Worm (Caenorhabditis elegans) whole organism, mixed stage, embryonic: Measurements from ENCODE around the gene M70.1.
"Not testable (repeated sequence)": the region's sequence is repeated elsewhere in the genome, so short reads cannot be mapped to it uniquely, and the experiment has no call there.

Source experiments
- M03D4.4 ChIP-seq: sonication (generic microtip); optimal IDR thresholded peaks from 2 replicates; lab custom pipeline; 2017; ENCODE audit warnings: mild to moderate bottlenecking, missing genetic modification characterization, missing compliant biosample characterization
- bed-3 ChIP-seq: fragments of 200-800 bp; sonication (Bioruptor generic); optimal IDR thresholded peaks from 3 replicates; lab custom pipeline; 2018; ENCODE audit warnings: mild to moderate bottlenecking, missing genetic modification characterization, moderate library complexity, missing compliant biosample characterization
- blmp-1 ChIP-seq: fragments of 150-350 bp; optimal IDR thresholded peaks from 2 replicates; lab custom pipeline; 2014; ENCODE audit warnings: missing biosample characterization, missing genetic modification characterization
- ceh-39 ChIP-seq: fragments of 150-350 bp; optimal IDR thresholded peaks from 2 replicates; lab custom pipeline; 2014; ENCODE audit warnings: missing biosample characterization, missing genetic modification characterization
- ceh-43 ChIP-seq: fragments of 200-800 bp; sonication (Bioruptor generic); optimal IDR thresholded peaks from 2 replicates; lab custom pipeline; 2018; ENCODE audit warnings: mild to moderate bottlenecking, missing genetic modification characterization, moderate library complexity, missing compliant biosample characterization
- ceh-83 ChIP-seq: fragments of 200-800 bp; sonication (Bioruptor generic); optimal IDR thresholded peaks from 2 replicates; lab custom pipeline; 2018; ENCODE audit warnings: mild to moderate bottlenecking, missing genetic modification characterization, missing compliant biosample characterization
- ces-1 ChIP-seq: fragments of 150-350 bp; optimal IDR thresholded peaks from 2 replicates; lab custom pipeline; 2014; ENCODE audit warnings: missing biosample characterization, missing genetic modification reagents, missing genetic modification characterization
- cnd-1 ChIP-seq: fragments of 200-800 bp; sonication (Bioruptor generic); optimal IDR thresholded peaks from 2 replicates; lab custom pipeline; 2018; ENCODE audit warnings: mild to moderate bottlenecking, missing genetic modification characterization, missing compliant biosample characterization
- drap-1 ChIP-seq: fragments of 200-800 bp; sonication (Bioruptor generic); optimal IDR thresholded peaks from 3 replicates; lab custom pipeline; 2018; ENCODE audit warnings: mild to moderate bottlenecking, missing genetic modification characterization, missing compliant biosample characterization
- elt-1 ChIP-seq: sonication (generic microtip); optimal IDR thresholded peaks from 2 replicates; lab custom pipeline; 2017; ENCODE audit warnings: missing genetic modification characterization, mild to moderate bottlenecking, missing compliant biosample characterization, antibody characterized with exemption, moderate library complexity, borderline replicate concordance; ENCODE audit not compliant: insufficient read depth
- elt-3 ChIP-seq: fragments of 150-350 bp; optimal IDR thresholded peaks from 2 replicates; lab custom pipeline; 2014; ENCODE audit warnings: missing biosample characterization, missing genetic modification characterization
- flh-1 ChIP-seq: fragments of 200-800 bp; sonication (Bioruptor generic); optimal IDR thresholded peaks from 2 replicates; lab custom pipeline; 2018; ENCODE audit warnings: mild to moderate bottlenecking, missing genetic modification characterization, moderate library complexity, missing compliant biosample characterization
- hlh-1 ChIP-seq: fragments of 150-350 bp; optimal IDR thresholded peaks from 2 replicates; lab custom pipeline; 2014; ENCODE audit warnings: missing biosample characterization, missing genetic modification reagents, missing genetic modification characterization
- lin-13 ChIP-seq: fragments of 150-350 bp; optimal IDR thresholded peaks from 2 replicates; lab custom pipeline; 2014; ENCODE audit warnings: missing biosample characterization, missing genetic modification characterization
- lin-32 ChIP-seq: fragments of 200-800 bp; sonication (Bioruptor generic); optimal IDR thresholded peaks from 2 replicates; lab custom pipeline; 2018; ENCODE audit warnings: mild to moderate bottlenecking, missing genetic modification characterization, missing compliant biosample characterization
- lsy-2 ChIP-seq: fragments of 150-350 bp; optimal IDR thresholded peaks from 2 replicates; lab custom pipeline; 2014; ENCODE audit warnings: missing biosample characterization, missing genetic modification characterization
- mab-5 ChIP-seq: fragments of 150-350 bp; optimal IDR thresholded peaks from 2 replicates; lab custom pipeline; 2014; ENCODE audit warnings: missing biosample characterization, missing genetic modification characterization
- mep-1 ChIP-seq: fragments of 150-350 bp; optimal IDR thresholded peaks from 2 replicates; lab custom pipeline; 2017; ENCODE audit warnings: missing biosample characterization, missing genetic modification reagents, missing genetic modification characterization, inconsistent platforms
- mls-2 ChIP-seq: sonication (generic microtip); optimal IDR thresholded peaks from 2 replicates; lab custom pipeline; 2016; ENCODE audit warnings: mild to moderate bottlenecking, missing genetic modification characterization, moderate library complexity, missing compliant biosample characterization
- nhr-12 ChIP-seq: fragments of 150-350 bp; optimal IDR thresholded peaks from 2 replicates; lab custom pipeline; 2014; ENCODE audit warnings: missing biosample characterization, missing genetic modification characterization
- nhr-2 ChIP-seq: fragments of 150-350 bp; optimal IDR thresholded peaks from 2 replicates; lab custom pipeline; 2014; ENCODE audit warnings: missing biosample characterization, missing genetic modification characterization
- nhr-237 ChIP-seq: fragments of 150-350 bp; optimal IDR thresholded peaks from 2 replicates; lab custom pipeline; 2014; ENCODE audit warnings: missing biosample characterization, missing genetic modification characterization
- nhr-76 ChIP-seq: sonication (generic microtip); optimal IDR thresholded peaks from 2 replicates; lab custom pipeline; 2017; ENCODE audit warnings: missing biosample characterization, missing genetic modification characterization
- sem-2 ChIP-seq: fragments of 200-800 bp; sonication (Bioruptor generic); optimal IDR thresholded peaks from 2 replicates; lab custom pipeline; 2018; ENCODE audit warnings: mild to moderate bottlenecking, missing genetic modification characterization, missing compliant biosample characterization
- snpc-4 ChIP-seq: fragments of 150-350 bp; optimal IDR thresholded peaks from 2 replicates; lab custom pipeline; 2014; ENCODE audit warnings: missing biosample characterization, missing genetic modification characterization
- sptf-1 ChIP-seq: sonication (generic microtip); optimal IDR thresholded peaks from 2 replicates; lab custom pipeline; 2017; ENCODE audit warnings: mild to moderate bottlenecking, missing genetic modification characterization, moderate library complexity, missing compliant biosample characterization
- unc-62 ChIP-seq: fragments of 150-350 bp; optimal IDR thresholded peaks from 2 replicates; lab custom pipeline; 2014; ENCODE audit warnings: missing biosample characterization, missing genetic modification reagents, missing genetic modification characterization
- zip-8 ChIP-seq: fragments of 150-350 bp; optimal IDR thresholded peaks from 2 replicates; lab custom pipeline; 2014; ENCODE audit warnings: missing biosample characterization, missing genetic modification characterization

The M70.1 gene

DNA sequence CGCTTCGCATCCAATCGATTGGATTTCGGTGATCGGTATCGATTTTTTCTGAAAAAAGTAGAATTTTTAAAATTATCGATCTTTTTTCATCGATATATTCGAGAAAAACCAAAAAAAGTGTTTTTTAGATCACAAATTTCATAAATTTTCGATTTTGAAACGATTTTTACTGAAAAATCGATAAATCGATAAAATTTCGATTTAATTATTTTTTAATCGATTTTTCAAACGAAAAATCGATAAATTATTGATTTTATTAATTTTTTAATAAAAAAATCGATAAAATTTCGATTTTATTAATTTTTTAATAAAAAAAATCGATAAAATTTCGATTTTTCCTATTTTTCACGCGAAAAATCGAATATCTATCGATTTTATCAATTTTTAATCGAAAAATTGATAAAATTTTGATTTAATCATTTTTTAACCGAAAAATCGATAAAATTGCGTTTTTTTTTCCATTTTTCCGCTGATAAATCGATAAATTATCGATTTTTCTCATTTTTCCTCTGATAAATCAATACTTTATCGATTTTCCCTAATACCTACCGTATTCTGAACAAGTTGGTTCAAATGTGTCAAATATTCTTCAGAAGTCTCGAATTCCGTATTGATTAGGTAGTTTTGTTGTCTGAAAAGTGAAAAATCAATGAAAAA lies 7.9 kb downstream of the M70.1 start:
- no peak for TF ChIP-seq ces-1 (GFP tag; lab: Kevin White, UChicago)
- no peak for TF ChIP-seq mls-2 (tag; lab: Kevin White, UChicago)
- TF ChIP-seq hlh-1 (tag; lab: Kevin White, UChicago): no peak
- TF ChIP-seq mep-1 (tag; lab: Kevin White, UChicago): no peak
- TF ChIP-seq blmp-1: no peak
- TF ChIP-seq mab-5 (tag; lab: Kevin White, UChicago): no peak
- TF ChIP-seq nhr-76 (tag; lab: Kevin White, UChicago): no peak
- TF ChIP-seq, all 35 proteins: peak for 0

DNA sequence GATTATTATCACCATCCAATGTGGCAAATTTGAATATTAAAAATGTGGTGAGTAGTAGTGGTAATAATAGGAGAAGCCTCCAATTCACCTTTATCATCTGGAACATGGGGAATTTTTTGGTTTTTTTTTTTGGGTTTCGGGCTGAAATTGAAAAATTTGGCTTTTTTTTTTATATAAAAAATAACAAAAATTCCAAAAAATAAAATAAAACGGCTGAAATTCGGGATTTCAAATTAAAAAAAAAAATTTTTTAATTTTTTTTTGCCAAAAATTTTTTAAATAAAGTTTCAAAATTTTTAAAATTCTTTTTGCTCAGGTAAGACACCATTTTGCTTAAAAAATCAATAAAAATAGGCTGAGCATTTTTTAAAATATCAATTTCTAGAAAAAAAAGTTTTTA lies 17.9 kb downstream of the M70.1 start, which contains the start of gene famp-1:
famp-1 (minus strand) TSS at position 101 of the 400 bp plus-strand sequence.
- TF ChIP-seq M03D4.4 (tag; lab: Kevin White, UChicago): no peak
- TF ChIP-seq lsy-2 (tag; lab: Kevin White, UChicago): no peak
- no peak for TF ChIP-seq zip-8 (tag; lab: Kevin White, UChicago)

DNA sequence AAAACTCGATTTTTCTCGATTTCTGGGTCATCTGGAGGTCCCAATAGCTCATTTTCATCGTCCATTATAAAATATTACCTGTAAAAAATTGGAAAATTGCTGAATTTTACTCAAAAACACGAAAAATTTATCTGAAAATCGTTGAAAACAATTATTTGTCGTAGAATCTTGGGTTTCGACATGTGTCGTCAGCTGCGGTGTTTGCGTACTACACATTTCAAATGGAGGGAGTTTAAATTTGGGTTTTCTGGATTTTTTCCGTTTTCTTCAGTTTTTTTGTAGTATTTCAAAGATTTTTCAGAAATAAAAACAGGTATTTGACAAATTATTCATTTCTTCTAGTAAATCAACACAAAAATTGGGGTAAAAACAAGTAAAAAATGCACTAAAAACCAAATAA lies 29.9 kb downstream of the M70.1 start, which contains the start of gene M70.5:
M70.5 (minus strand) TSS at position 78 of the 400 bp plus-strand sequence.
- not testable (repeated sequence) for TF ChIP-seq sptf-1; mls-2 (tag; lab: Kevin White, UChicago); mep-1 (tag; lab: Kevin White, UChicago)

DNA sequence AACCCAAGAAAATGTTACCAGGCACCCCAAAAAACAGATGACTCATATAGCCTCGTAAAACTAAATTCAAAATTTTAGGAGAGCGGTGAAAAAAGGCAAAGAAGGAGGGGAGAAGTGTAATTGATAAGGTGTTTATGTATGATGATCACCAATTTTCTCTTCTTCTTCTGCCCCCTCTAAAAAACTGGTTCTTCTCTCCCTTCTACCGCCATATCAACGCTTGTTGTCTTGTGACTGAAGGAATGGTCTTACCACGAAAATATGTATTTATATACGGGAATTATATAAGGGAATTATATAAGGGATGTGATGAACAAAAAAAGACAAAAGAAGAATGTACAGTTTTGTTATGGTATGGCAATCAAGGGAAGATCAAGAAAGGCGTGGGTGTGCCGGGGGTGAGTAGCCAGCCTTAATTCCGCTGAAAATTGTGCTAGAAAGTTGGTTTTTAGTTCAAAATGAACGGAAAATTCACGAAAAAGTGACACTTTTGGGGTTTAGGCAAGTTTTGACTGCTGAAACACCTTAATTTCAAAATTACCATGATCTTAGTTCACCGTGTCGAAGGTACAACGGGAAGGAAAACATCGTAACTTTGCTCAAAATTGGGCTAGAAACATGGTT lies 35.8 kb downstream of the M70.1 start:
- TF ChIP-seq ceh-83: no peak
- no peak for TF ChIP-seq ces-1 (GFP tag; lab: Kevin White, UChicago)
- no peak for TF ChIP-seq cnd-1 (tag; lab: Kevin White, UChicago)
- TF ChIP-seq lin-13 (tag; lab: Kevin White, UChicago): no peak
- no peak for TF ChIP-seq nhr-76 (tag; lab: Kevin White, UChicago)

DNA sequence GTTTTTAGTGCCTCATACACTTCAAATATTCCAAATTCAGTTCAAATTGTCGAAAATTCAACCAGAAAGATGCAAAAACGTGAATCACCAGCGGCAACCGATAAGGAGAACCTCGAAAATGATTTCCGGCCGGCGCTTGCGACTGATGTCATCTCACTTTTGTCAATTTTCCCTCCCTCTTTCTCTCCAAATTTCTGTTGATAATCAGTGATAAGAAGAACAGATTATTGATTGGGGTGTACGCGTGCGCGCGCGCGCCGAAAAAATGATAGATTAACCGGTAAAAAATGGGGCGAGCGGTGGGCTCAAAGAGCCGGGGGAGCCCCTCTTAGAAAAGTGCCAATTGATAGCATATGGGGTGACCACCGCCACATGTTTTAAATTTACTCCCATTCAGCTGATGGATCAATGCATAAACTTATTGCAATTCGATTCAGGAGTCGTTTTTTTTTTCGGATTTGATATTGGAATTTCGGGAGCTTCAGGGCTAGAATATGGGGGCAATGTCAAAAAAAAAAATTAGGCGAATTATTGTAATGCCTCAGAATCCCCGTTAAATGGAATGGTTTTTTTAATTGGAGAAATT lies 38.9 kb downstream of the M70.1 start:
- TF ChIP-seq ceh-39 (tag; lab: Kevin White, UChicago) (no peak), mab-5 (tag; lab: Kevin White, UChicago) (no peak), nhr-12 (no peak), nhr-237 (tag; lab: Kevin White, UChicago) (no peak), sem-2 (GFP tag; lab: Kevin White, UChicago) (no peak), cnd-1 (tag; lab: Kevin White, UChicago) (no peak), mep-1 (tag; lab: Kevin White, UChicago) (no peak), mls-2 (tag; lab: Kevin White, UChicago) (no peak), elt-1 (no peak), lin-13 (tag; lab: Kevin White, UChicago) (no peak), ceh-43 (GFP tag; lab: Kevin White, UChicago) (no peak), zip-8 (tag; lab: Kevin White, UChicago) (no peak), elt-3 (tag; lab: Kevin White, UChicago) (no peak), ceh-83 (no peak), drap-1 (GFP tag; lab: Kevin White, UChicago) (no peak)

DNA sequence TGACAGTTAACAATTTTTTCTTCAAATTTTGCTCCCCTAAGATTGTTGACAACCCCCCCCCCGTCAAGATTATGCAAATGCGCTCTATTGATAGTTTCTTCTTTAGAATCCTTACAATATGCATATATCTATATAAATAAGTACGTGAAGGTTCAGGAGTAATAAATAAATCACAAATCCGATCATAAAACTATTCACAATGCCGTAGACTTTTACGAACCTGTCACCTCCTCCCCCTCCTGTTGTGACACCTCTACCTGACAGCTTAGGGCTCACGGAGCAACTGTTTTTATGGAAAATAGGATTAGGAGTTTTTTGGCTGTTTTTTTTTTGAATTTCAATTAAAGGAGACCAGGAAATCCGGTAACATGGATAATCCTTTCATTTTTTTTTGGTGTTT lies 46.5 kb downstream of the M70.1 start:
- TF ChIP-seq snpc-4 (tag; lab: Kevin White, UChicago) (no peak), lin-13 (tag; lab: Kevin White, UChicago) (no peak), nhr-2 (tag; lab: Kevin White, UChicago) (peak; percentile 56), flh-1 (no peak), bed-3 (GFP tag; lab: Kevin White, UChicago) (no peak), lin-32 (GFP tag; lab: Kevin White, UChicago) (no peak), hlh-1 (tag; lab: Kevin White, UChicago) (peak; percentile 11), sptf-1 (no peak), unc-62 (GFP tag; lab: Kevin White, UChicago) (peak; percentile 75)
